Fruit fly (Drosophila melanogaster): Measurements from ENCODE around the gene CG2126.

CG2126 gene

dm6 chr3R:31810073-31810530, 33.6 kb upstream of the CG2126 start, which contains the start of gene Rift (continued):
- TF ChIP-seq Deaf1 (tag; optimal IDR thresholded peaks at IDR 0.05) (no peak), prd (optimal IDR thresholded peaks at IDR 0.05) (no peak), prd (GFP tag; IDR thresholded peaks at IDR 0.05) (peak; percentile 64; the same call in 2 of the 3 replicates), gfzf (GFP tag; optimal IDR thresholded peaks at IDR 0.05) (no peak), nau (GFP tag; optimal IDR thresholded peaks at IDR 0.05) (peak; percentile 21), pan (optimal IDR thresholded peaks at IDR 0.05) (no peak), pan (GFP tag; optimal IDR thresholded peaks at IDR 0.05 in 1 of 2, IDR thresholded peaks at IDR 0.05 in 1 of 2) (peak in 1 of 2 experiments; percentile 43), fd96Cb (tag; optimal IDR thresholded peaks at IDR 0.05) (no peak), CG13894 (tag; optimal IDR thresholded peaks at IDR 0.05) (no peak), D (optimal IDR thresholded peaks at IDR 0.05) (no peak), D (GFP tag; optimal IDR thresholded peaks at IDR 0.05) (no peak), Scr (GFP tag; IDR thresholded peaks at IDR 0.05; ENCODE audit: partially characterized antibody) (no peak), Nf-YC (tag; optimal IDR thresholded peaks at IDR 0.05) (peak; percentile 26), Antp (GFP tag; optimal IDR thresholded peaks at IDR 0.05) (peak; percentile 31), NFAT (GFP tag; IDR thresholded peaks at IDR 0.05) (peak; percentile 45; the same call in 1 of the 2 replicates), CG4730 (GFP tag; IDR thresholded peaks at IDR 0.05) (no peak), tgo (GFP tag; IDR thresholded peaks at IDR 0.05) (peak; percentile 43; the same call in 1 of the 3 replicates), crc (GFP tag; optimal IDR thresholded peaks at IDR 0.05) (no peak), CG7786 (GFP tag; optimal IDR thresholded peaks at IDR 0.05) (no peak), CG12299 (tag; optimal IDR thresholded peaks at IDR 0.05) (peak; percentile 40), CG4404 (GFP tag; IDR thresholded peaks at IDR 0.05) (no peak), Dfd (GFP tag; optimal IDR thresholded peaks at IDR 0.05) (no peak), CG6791 (GFP tag; IDR thresholded peaks at IDR 0.05; ENCODE audit: partially characterized antibody) (no peak), CG18011 (GFP tag; optimal IDR thresholded peaks at IDR 0.05) (no peak), CG9932 (GFP tag; IDR thresholded peaks at IDR 0.05) (peak; percentile 57), CG14710 (tag; optimal IDR thresholded peaks at IDR 0.05) (peak; percentile 9), CG30431 (GFP tag; optimal IDR thresholded peaks at IDR 0.05) (no peak), esg (GFP tag; conservative IDR thresholded peaks at IDR 0.05) (no peak), CG17912 (GFP tag; optimal IDR thresholded peaks at IDR 0.05) (no peak), CG1603 (tag; optimal IDR thresholded peaks at IDR 0.05) (no peak), CoRest (tag; optimal IDR thresholded peaks at IDR 0.05) (no peak), Meics (GFP tag; optimal IDR thresholded peaks at IDR 0.05) (peak; percentile 29), Fer3 (tag; optimal IDR thresholded peaks at IDR 0.05) (peak; percentile 51), CG6654 (GFP tag; optimal IDR thresholded peaks at IDR 0.05) (no peak), CG2202 (tag; optimal IDR thresholded peaks at IDR 0.05) (no peak), her (GFP tag; optimal IDR thresholded peaks at IDR 0.05) (no peak), CG1529 (GFP tag; optimal IDR thresholded peaks at IDR 0.05) (no peak), mld (GFP tag; IDR thresholded peaks at IDR 0.05; ENCODE audit: partially characterized antibody) (no peak), chinmo (GFP tag; IDR thresholded peaks at IDR 0.05; ENCODE audit: partially characterized antibody) (peak; percentile 60; the same call in 1 of the 4 replicates), E2f1 (GFP tag; IDR thresholded peaks at IDR 0.05) (no peak), otp (GFP tag; IDR thresholded peaks at IDR 0.05) (no peak), Doc3 (GFP tag; IDR thresholded peaks at IDR 0.05; ENCODE audit: partially characterized antibody) (no peak), Opbp (GFP tag; IDR thresholded peaks at IDR 0.05; ENCODE audit: partially characterized antibody) (no peak), Dbx (GFP tag; IDR thresholded peaks at IDR 0.05) (no peak), Dip3 (GFP tag; optimal IDR thresholded peaks at IDR 0.05) (no peak), CG4820 (GFP tag; optimal IDR thresholded peaks at IDR 0.05) (no peak), seq (GFP tag; IDR thresholded peaks at IDR 0.05) (no peak; the same call in 1 of the 2 replicates), CG18619 (GFP tag; optimal IDR thresholded peaks at IDR 0.05) (no peak), Fer1 (GFP tag; optimal IDR thresholded peaks at IDR 0.05) (peak; percentile 64), CG12744 (GFP tag; optimal IDR thresholded peaks at IDR 0.05) (no peak), CG7928 (GFP tag; optimal IDR thresholded peaks at IDR 0.05) (no peak)

All from whole organism, embryonic.